Worm (Caenorhabditis elegans): ENCODE data around the gene dpff-1.

- no peak for TF ChIP-seq nhr-11 (tag; optimal IDR thresholded peaks at IDR 0.05)
- TF ChIP-seq ceh-24 (tag; optimal IDR thresholded peaks at IDR 0.05) = no peak
- TF ChIP-seq hlh-13 (GFP tag; optimal IDR thresholded peaks at IDR 0.05) = no peak
- TF ChIP-seq ceh-45 (GFP tag; IDR thresholded peaks at IDR 0.05) = no peak
These were observed 32.8 kb upstream of the dpff-1 start for ce11 chrIII:5938790-5939452.
